Fruit fly (Drosophila melanogaster) S2 (cell line): ENCODE data around the gene Hexo2.

ENCODE experiments used
- CG8478 ChIP-seq: fragments of >200 bp; optimal IDR thresholded peaks from 2 replicates; lab custom pipeline; 2018
- CTCF ChIP-seq, 2 experiments: fragments of >200 bp; optimal IDR thresholded peaks; 2 replicates each; lab custom pipeline; 2018

DNA sequence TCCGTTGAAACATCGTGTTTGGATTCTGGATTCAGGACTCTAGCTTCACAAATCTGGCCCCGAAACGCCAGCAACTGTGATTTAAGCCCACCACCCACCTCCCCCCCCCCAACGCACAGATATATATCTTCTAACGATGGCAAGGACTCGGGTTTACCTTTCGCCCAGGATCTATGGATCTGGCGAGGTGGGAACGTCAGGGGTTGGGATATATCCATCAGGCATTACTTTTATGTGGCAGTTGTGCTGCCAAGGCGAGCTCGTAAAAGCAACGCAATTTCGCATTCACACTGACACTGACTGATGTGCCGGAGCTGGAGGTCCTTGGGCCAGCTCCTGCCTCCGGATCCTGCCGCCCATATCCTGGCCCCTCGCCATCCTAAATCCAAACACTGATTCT, 22.9 kb downstream of the Hexo2 start:
- TF ChIP-seq CG8478 (lab: Kevin White, UChicago) (no peak), CTCF (optimal IDR thresholded peaks at IDR 0.05; lab: Kevin White, UChicago) (no peak)
